Worm (Caenorhabditis elegans) whole organism, L1 larva: Measurements from ENCODE around the gene try-9.

Experiments
- C34B4.2 ChIP-seq: sonication (generic microtip); optimal IDR thresholded peaks from 2 replicates; lab custom pipeline; 2017; ENCODE audit warnings: mild to moderate bottlenecking, missing genetic modification characterization, missing compliant biosample characterization
- Y116A8C.19 ChIP-seq: sonication (generic microtip); optimal IDR thresholded peaks from 2 replicates; lab custom pipeline; 2016; ENCODE audit warnings: missing compliant biosample characterization, missing genetic modification characterization, borderline replicate concordance
- alr-1 ChIP-seq: fragments of 200-800 bp; sonication (Bioruptor generic); optimal IDR thresholded peaks from 2 replicates; lab custom pipeline; 2018; ENCODE audit warnings: borderline replicate concordance, mild to moderate bottlenecking, missing genetic modification characterization, missing compliant biosample characterization
- ceh-63 ChIP-seq: fragments of 200-800 bp; sonication (Bioruptor generic); optimal IDR thresholded peaks from 2 replicates; lab custom pipeline; 2018; ENCODE audit warnings: mild to moderate bottlenecking, missing genetic modification characterization, missing compliant biosample characterization
- ceh-90 ChIP-seq: sonication (generic microtip); optimal IDR thresholded peaks from 2 replicates; lab custom pipeline; 2016; ENCODE audit warnings: missing genetic modification characterization, missing compliant biosample characterization
- ces-1 ChIP-seq: fragments of 150-350 bp; optimal IDR thresholded peaks from 2 replicates; lab custom pipeline; 2014; ENCODE audit warnings: missing biosample characterization, missing genetic modification reagents, missing genetic modification characterization
- efl-1 ChIP-seq, 4 experiments: fragments of 150-350 bp; optimal IDR thresholded peaks in 3 of 4; peaks in 1 of 4; 1 replicate in 1 of 4; 2 replicates in 3 of 4; lab custom pipeline; 2014; ENCODE audit warnings: missing biosample characterization in 2 of 4, missing genetic modification characterization in 2 of 4, missing genetic modification reagents in 2 of 4
- elt-2 ChIP-seq: sonication (generic microtip); optimal IDR thresholded peaks from 2 replicates; lab custom pipeline; 2016; ENCODE audit warnings: missing genetic modification characterization, mild to moderate bottlenecking, inconsistent platforms, missing compliant biosample characterization, missing genetic modification reagents
- fkh-10 ChIP-seq: sonication (generic microtip); optimal IDR thresholded peaks from 2 replicates; lab custom pipeline; 2017; ENCODE audit warnings: missing biosample characterization, missing genetic modification reagents, missing genetic modification characterization
- fkh-8 ChIP-seq: sonication (generic microtip); optimal IDR thresholded peaks from 2 replicates; lab custom pipeline; 2016; ENCODE audit warnings: mild to moderate bottlenecking, missing genetic modification characterization, missing compliant biosample characterization
- fos-1 ChIP-seq: fragments of 150-350 bp; optimal IDR thresholded peaks from 2 replicates; lab custom pipeline; 2014; ENCODE audit warnings: missing biosample characterization, missing genetic modification characterization
- irx-1 ChIP-seq: sonication (generic microtip); optimal IDR thresholded peaks from 2 replicates; lab custom pipeline; 2016; ENCODE audit warnings: missing genetic modification characterization, missing compliant biosample characterization
- lin-39 ChIP-seq: fragments of 150-350 bp; optimal IDR thresholded peaks from 2 replicates; lab custom pipeline; 2014; ENCODE audit warnings: missing biosample characterization, missing genetic modification reagents, missing genetic modification characterization
- lir-3 ChIP-seq: sonication (generic microtip); optimal IDR thresholded peaks from 2 replicates; lab custom pipeline; 2016; ENCODE audit warnings: mild to moderate bottlenecking, missing genetic modification characterization, moderate library complexity, missing compliant biosample characterization; ENCODE audit not compliant: poor library complexity
- mab-9 ChIP-seq: fragments of 200-800 bp; sonication (Bioruptor generic); IDR thresholded peaks from 2 replicates; pipeline ENCODE4 v1.3.6; 2022; ENCODE audit warnings: missing genetic modification reagents, missing genetic modification characterization, missing compliant biosample characterization
- nhr-12 ChIP-seq: sonication (generic microtip); optimal IDR thresholded peaks from 2 replicates; lab custom pipeline; 2017; ENCODE audit warnings: missing biosample characterization, missing genetic modification characterization
- nhr-19 ChIP-seq: fragments of 200-800 bp; sonication (Bioruptor generic); conservative IDR thresholded peaks from 2 replicates; pipeline ENCODE4 v1.3.6; 2022; ENCODE audit warnings: missing genetic modification characterization, missing compliant biosample characterization
- nhr-20 ChIP-seq: sonication (generic microtip); optimal IDR thresholded peaks from 2 replicates; lab custom pipeline; 2016; ENCODE audit warnings: mild to moderate bottlenecking, missing genetic modification characterization, missing compliant biosample characterization
- nhr-28 ChIP-seq: fragments of 150-350 bp; optimal IDR thresholded peaks from 2 replicates; lab custom pipeline; 2014; ENCODE audit warnings: missing biosample characterization, missing genetic modification characterization
- snpc-4 ChIP-seq: fragments of 150-350 bp; optimal IDR thresholded peaks from 2 replicates; lab custom pipeline; 2014; ENCODE audit warnings: missing biosample characterization, missing genetic modification characterization
- snu-23 ChIP-seq: sonication (generic microtip); optimal IDR thresholded peaks from 2 replicates; lab custom pipeline; 2016; ENCODE audit warnings: missing genetic modification characterization, missing compliant biosample characterization
- sox-4 ChIP-seq: sonication (generic microtip); optimal IDR thresholded peaks from 2 replicates; lab custom pipeline; 2016; ENCODE audit warnings: missing genetic modification characterization, missing compliant biosample characterization
- tlp-1 ChIP-seq: fragments of 150-350 bp; optimal IDR thresholded peaks from 2 replicates; lab custom pipeline; 2014; ENCODE audit warnings: missing biosample characterization, missing genetic modification characterization
- unc-130 ChIP-seq: fragments of 150-350 bp; optimal IDR thresholded peaks from 2 replicates; lab custom pipeline; 2017; ENCODE audit warnings: missing biosample characterization, missing genetic modification characterization, inconsistent platforms

try-9 gene

ce11 chrII:4409650-4410049 is 41.6 kb downstream of the try-9 start:
- TF ChIP-seq unc-130 (tag; lab: Kevin White, UChicago) (no peak), mab-9 (GFP tag; lab: Robert Waterston, UW) (no peak), efl-1 (optimal IDR thresholded peaks at IDR 0.05; lab: Kevin White, UChicago) (no peak), efl-1 (GFP tag; optimal IDR thresholded peaks at IDR 0.05 in 1 of 2; lab: Kevin White, UChicago) (no peak), lin-39 (tag; lab: Kevin White, UChicago) (no peak), fkh-10 (GFP tag; lab: Kevin White, UChicago) (no peak), snu-23 (GFP tag; lab: Kevin White, UChicago) (no peak), tlp-1 (tag; lab: Kevin White, UChicago) (no peak), irx-1 (tag; lab: Kevin White, UChicago) (no peak), sox-4 (tag; lab: Kevin White, UChicago) (no peak), lir-3 (tag; lab: Kevin White, UChicago) (no peak), fos-1 (tag; lab: Kevin White, UChicago) (no peak), elt-2 (tag; lab: Kevin White, UChicago) (no peak)

ce11 chrII:4417333-4417732 is 49.3 kb downstream of the try-9 start, which contains the start of gene sod-5:
Gene sod-5, plus strand, starts transcription at chrII:4417633.
- no peak for TF ChIP-seq ceh-63 (GFP tag; lab: Kevin White, UChicago)
- TF ChIP-seq nhr-12 (tag; lab: Kevin White, UChicago) = no peak
- TF ChIP-seq alr-1 (tag; lab: Kevin White, UChicago) = no peak
- TF ChIP-seq nhr-19 (GFP tag; lab: Robert Waterston, UW) = no peak
- no peak for TF ChIP-seq ceh-90
- no peak for TF ChIP-seq fkh-8 (tag; lab: Kevin White, UChicago)
- no peak for TF ChIP-seq efl-1 (optimal IDR thresholded peaks at IDR 0.05; lab: Kevin White, UChicago)
- TF ChIP-seq efl-1 (GFP tag; optimal IDR thresholded peaks at IDR 0.05 in 1 of 2; lab: Kevin White, UChicago) = no peak
- no peak for TF ChIP-seq ces-1
- no peak for TF ChIP-seq Y116A8C.19 (tag; lab: Kevin White, UChicago)
- no peak for TF ChIP-seq C34B4.2 (tag; lab: Kevin White, UChicago)
- TF ChIP-seq nhr-28 = no peak
- no peak for TF ChIP-seq elt-2 (tag; lab: Kevin White, UChicago)
- no peak for TF ChIP-seq nhr-20 (tag; lab: Kevin White, UChicago)
- no peak for TF ChIP-seq snpc-4 (tag; lab: Kevin White, UChicago)
